Worm (Caenorhabditis elegans) whole organism, L3 larva: ENCODE data around the gene str-61.

Source experiments
- ama-1 ChIP-seq: fragments of 150-350 bp; optimal IDR thresholded peaks from 2 replicates; lab custom pipeline; 2018
- ceh-28 ChIP-seq: fragments of 150-350 bp; optimal IDR thresholded peaks from 2 replicates; lab custom pipeline; 2014; ENCODE audit warnings: missing biosample characterization, missing genetic modification reagents, missing genetic modification characterization
- egl-27 ChIP-seq: sonication (generic microtip); optimal IDR thresholded peaks from 4 replicates; lab custom pipeline; 2017; ENCODE audit warnings: missing biosample characterization, missing genetic modification reagents, missing genetic modification characterization
- lin-39 ChIP-seq: fragments of 150-350 bp; optimal IDR thresholded peaks from 2 replicates; lab custom pipeline; 2018; ENCODE audit warnings: missing biosample characterization, missing genetic modification reagents, missing genetic modification characterization
- mdl-1 ChIP-seq: fragments of 150-350 bp; optimal IDR thresholded peaks from 2 replicates; lab custom pipeline; 2014; ENCODE audit warnings: missing biosample characterization, missing genetic modification characterization
- nhr-12 ChIP-seq: fragments of 150-350 bp; optimal IDR thresholded peaks from 2 replicates; lab custom pipeline; 2014; ENCODE audit warnings: missing biosample characterization, missing genetic modification characterization
- pha-4 ChIP-seq: fragments of 150-350 bp; optimal IDR thresholded peaks from 2 replicates; lab custom pipeline; 2014; ENCODE audit warnings: missing biosample characterization, missing genetic modification reagents, missing genetic modification characterization
- snpc-4 ChIP-seq: fragments of 150-350 bp; optimal IDR thresholded peaks from 2 replicates; lab custom pipeline; 2014; ENCODE audit warnings: missing biosample characterization, missing genetic modification characterization
- tbx-2 ChIP-seq: sonication (generic microtip); optimal IDR thresholded peaks from 2 replicates; lab custom pipeline; 2016; ENCODE audit warnings: mild to moderate bottlenecking, missing genetic modification characterization, missing compliant biosample characterization
- unc-62 ChIP-seq: fragments of 150-350 bp; sonication (generic microtip); optimal IDR thresholded peaks from 4 replicates; lab custom pipeline; 2014; ENCODE audit warnings: missing biosample characterization, missing genetic modification reagents, missing genetic modification characterization
- ztf-11 ChIP-seq: fragments of 150-350 bp; optimal IDR thresholded peaks from 2 replicates; lab custom pipeline; 2014; ENCODE audit warnings: missing biosample characterization, missing genetic modification characterization
- ztf-4 ChIP-seq: fragments of 150-350 bp; optimal IDR thresholded peaks from 2 replicates; lab custom pipeline; 2014; ENCODE audit warnings: missing biosample characterization, missing genetic modification characterization

DNA sequence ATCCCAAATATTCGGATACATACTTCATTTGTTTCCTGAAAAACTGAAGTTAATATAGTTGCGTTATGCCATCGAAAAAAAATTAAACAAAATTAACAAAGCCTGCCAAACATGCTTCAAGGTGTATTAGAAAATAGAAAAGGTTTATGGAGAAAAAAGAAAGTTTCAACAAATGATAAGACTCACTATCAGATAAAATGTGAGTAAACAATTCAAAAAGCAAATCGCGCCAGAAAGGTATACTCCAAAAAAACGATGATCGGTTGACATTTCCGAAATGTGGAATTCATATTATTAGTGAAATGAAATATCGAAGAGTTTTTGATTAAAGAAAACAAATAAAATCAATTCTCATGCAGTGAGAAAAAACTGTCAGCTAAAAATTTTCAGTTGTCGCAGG, 50.2 kb downstream of the str-61 start, which contains the start of gene Y70C5A.3:
- TF ChIP-seq unc-62 (GFP tag; lab: Kevin White, UChicago) (no peak), ama-1 (lab: Kevin White, UChicago) (no peak), egl-27 (tag; lab: Kevin White, UChicago) (no peak), nhr-12 (no peak), mdl-1 (tag; lab: Kevin White, UChicago) (no peak), lin-39 (tag; lab: Kevin White, UChicago) (no peak), tbx-2 (tag; lab: Kevin White, UChicago) (no peak), ztf-11 (tag; lab: Kevin White, UChicago) (no peak), ceh-28 (tag; lab: Kevin White, UChicago) (no peak), ztf-4 (tag; lab: Kevin White, UChicago) (no peak), pha-4 (tag; lab: Kevin White, UChicago) (peak; percentile 19), snpc-4 (tag; lab: Kevin White, UChicago) (no peak)
